Fruit fly (Drosophila melanogaster) whole organism, embryonic: ENCODE measurements around the gene Ald2.
A peak's percentile ranks its signal among the peaks of the same experiment; 100 is the strongest.

Experiments used
- B-H1 ChIP-seq: fragments of 200-800 bp; sonication (Bioruptor generic); IDR thresholded peaks from 3 replicates; pipeline ENCODE4 v1.3.6; 2022; ENCODE audit warnings: missing biosample characterization, missing genetic modification characterization
- Bgb ChIP-seq: fragments of 200-800 bp; sonication (Bioruptor generic); IDR thresholded peaks from 2 replicates; pipeline ENCODE4 v1.3.6; 2022; ENCODE audit warnings: missing biosample characterization, missing genetic modification characterization; ENCODE audit not compliant: partially characterized antibody
- CG10654 ChIP-seq: fragments of 200-800 bp; sonication (Bioruptor generic); optimal IDR thresholded peaks from 2 replicates; lab custom pipeline; 2016; ENCODE audit warnings: missing biosample characterization, missing genetic modification characterization
- CG11456 ChIP-seq: fragments of 200-800 bp; sonication (Bioruptor generic); IDR thresholded peaks from 3 replicates; pipeline ENCODE4 v1.3.6; 2022; ENCODE audit warnings: missing biosample characterization, missing genetic modification characterization
- CG13123 ChIP-seq: fragments of 200-800 bp; sonication (Bioruptor generic); optimal IDR thresholded peaks from 2 replicates; lab custom pipeline; 2016; ENCODE audit warnings: missing biosample characterization, missing genetic modification characterization
- CG13296 ChIP-seq: fragments of 200-800 bp; sonication (Bioruptor generic); optimal IDR thresholded peaks from 3 replicates; lab custom pipeline; 2018; ENCODE audit warnings: missing biosample characterization, mild to moderate bottlenecking, missing genetic modification characterization
- CG14667 ChIP-seq: fragments of 200-800 bp; sonication (Bioruptor generic); IDR thresholded peaks from 2 replicates; pipeline ENCODE4 v1.3.6; 2022; ENCODE audit warnings: missing biosample characterization, missing genetic modification characterization
- CG15011 ChIP-seq: fragments of 200-800 bp; sonication (Bioruptor generic); optimal IDR thresholded peaks from 3 replicates; lab custom pipeline; 2018; ENCODE audit warnings: missing biosample characterization, mild to moderate bottlenecking, missing genetic modification characterization
- CG15514 ChIP-seq: fragments of 200-800 bp; sonication (Bioruptor generic); optimal IDR thresholded peaks from 3 replicates; lab custom pipeline; 2017; ENCODE audit warnings: missing biosample characterization, missing genetic modification characterization, mild to moderate bottlenecking, moderate library complexity, missing genetic modification reagents
- CG16813 ChIP-seq: fragments of 200-800 bp; sonication (Bioruptor generic); IDR thresholded peaks from 3 replicates; pipeline ENCODE4 v1.3.6; 2022; ENCODE audit warnings: missing biosample characterization, missing genetic modification characterization; ENCODE audit not compliant: partially characterized antibody
- CG18599 ChIP-seq: fragments of 200-800 bp; sonication (Bioruptor generic); optimal IDR thresholded peaks from 3 replicates; lab custom pipeline; 2017; ENCODE audit warnings: missing biosample characterization, missing genetic modification characterization, mild to moderate bottlenecking, moderate library complexity, missing genetic modification reagents
- CG2116 ChIP-seq: fragments of 200-800 bp; sonication (Bioruptor generic); optimal IDR thresholded peaks from 3 replicates; lab custom pipeline; 2018; ENCODE audit warnings: missing biosample characterization, mild to moderate bottlenecking, missing genetic modification characterization
- CG31441 ChIP-seq: fragments of 200-800 bp; sonication (Bioruptor generic); IDR thresholded peaks from 2 replicates; pipeline ENCODE4 v1.3.6; 2022; ENCODE audit warnings: missing biosample characterization, missing genetic modification characterization
- CG3281 ChIP-seq: fragments of 200-800 bp; sonication (Bioruptor generic); optimal IDR thresholded peaks from 3 replicates; lab custom pipeline; 2017; ENCODE audit warnings: missing biosample characterization, mild to moderate bottlenecking, missing genetic modification characterization
- CG34422 ChIP-seq: fragments of 200-800 bp; sonication (Bioruptor generic); IDR thresholded peaks from 3 replicates; pipeline ENCODE4 v1.3.6; 2022; ENCODE audit warnings: missing biosample characterization, missing genetic modification characterization
- CG7357 ChIP-seq: fragments of 200-800 bp; sonication (Bioruptor generic); IDR thresholded peaks from 3 replicates; pipeline ENCODE4 v1.3.6; 2022; ENCODE audit warnings: missing biosample characterization, missing genetic modification characterization
- CG7839 ChIP-seq: fragments of 200-800 bp; sonication (Bioruptor generic); optimal IDR thresholded peaks from 3 replicates; lab custom pipeline; 2018; ENCODE audit warnings: missing biosample characterization, mild to moderate bottlenecking, missing genetic modification characterization, moderate library complexity
- CG8089 ChIP-seq: fragments of 200-800 bp; sonication (Bioruptor generic); optimal IDR thresholded peaks from 3 replicates; lab custom pipeline; 2016; ENCODE audit warnings: missing biosample characterization, missing genetic modification characterization
- Fer3 ChIP-seq: fragments of 200-800 bp; sonication (Bioruptor generic); optimal IDR thresholded peaks from 2 replicates; lab custom pipeline; 2018; ENCODE audit warnings: missing biosample characterization, mild to moderate bottlenecking, missing genetic modification characterization, moderate library complexity
- H15 ChIP-seq: fragments of 200-800 bp; sonication (Bioruptor generic); IDR thresholded peaks from 3 replicates; pipeline ENCODE4 v1.3.6; 2022; ENCODE audit warnings: missing biosample characterization, missing genetic modification characterization
- HHEX ChIP-seq: fragments of 200-800 bp; sonication (Bioruptor generic); optimal IDR thresholded peaks from 3 replicates; lab custom pipeline; 2017; ENCODE audit warnings: missing biosample characterization, mild to moderate bottlenecking, missing genetic modification characterization, missing genetic modification reagents
- MTF-1 ChIP-seq: fragments of 200-800 bp; sonication (Bioruptor generic); optimal IDR thresholded peaks from 2 replicates; lab custom pipeline; 2018; ENCODE audit warnings: missing biosample characterization, mild to moderate bottlenecking, missing genetic modification characterization, borderline replicate concordance
- Meics ChIP-seq: fragments of 200-800 bp; sonication (Bioruptor generic); optimal IDR thresholded peaks from 2 replicates; lab custom pipeline; 2017; ENCODE audit warnings: missing biosample characterization, mild to moderate bottlenecking, missing genetic modification characterization
- Mrtf ChIP-seq: fragments of 200-800 bp; sonication (Bioruptor generic); IDR thresholded peaks from 3 replicates; pipeline ENCODE4 v1.3.6; 2022; ENCODE audit warnings: missing biosample characterization, missing genetic modification characterization
- Ptx1 ChIP-seq: fragments of 200-800 bp; sonication (Bioruptor generic); IDR thresholded peaks from 2 replicates; pipeline ENCODE4 v1.3.6; 2022; ENCODE audit warnings: missing biosample characterization, missing genetic modification characterization
- Rfx ChIP-seq: fragments of 200-800 bp; sonication (Bioruptor generic); IDR thresholded peaks from 2 replicates; pipeline ENCODE4 v1.3.6; 2022; ENCODE audit warnings: missing biosample characterization, missing genetic modification characterization
- Scr ChIP-seq: fragments of 200-800 bp; sonication (Bioruptor generic); IDR thresholded peaks from 2 replicates; pipeline ENCODE4 v1.3.6; 2022; ENCODE audit warnings: missing biosample characterization, missing genetic modification characterization; ENCODE audit not compliant: partially characterized antibody
- Sox100B ChIP-seq: fragments of 200-800 bp; sonication (Bioruptor generic); optimal IDR thresholded peaks from 3 replicates; lab custom pipeline; 2018; ENCODE audit warnings: missing biosample characterization, mild to moderate bottlenecking, missing genetic modification characterization
- al ChIP-seq: fragments of 200-800 bp; sonication (Bioruptor generic); IDR thresholded peaks from 2 replicates; pipeline ENCODE4 v1.3.6; 2022; ENCODE audit warnings: missing biosample characterization, missing genetic modification characterization
- ase ChIP-seq: fragments of 200-800 bp; sonication (Bioruptor generic); IDR thresholded peaks from 3 replicates; pipeline ENCODE4 v1.3.6; 2022; ENCODE audit warnings: missing biosample characterization, missing genetic modification characterization
- bcd ChIP-seq: fragments of 200-800 bp; sonication (Bioruptor generic); optimal IDR thresholded peaks from 2 replicates; lab custom pipeline; 2017; ENCODE audit warnings: missing biosample characterization, mild to moderate bottlenecking, missing genetic modification characterization
- danr ChIP-seq: fragments of 200-800 bp; sonication (Bioruptor generic); IDR thresholded peaks from 2 replicates; pipeline ENCODE4 v1.3.6; 2022; ENCODE audit warnings: missing biosample characterization, missing genetic modification characterization
- dm ChIP-seq: fragments of 200-800 bp; sonication (Bioruptor generic); optimal IDR thresholded peaks from 3 replicates; lab custom pipeline; 2016; ENCODE audit warnings: missing biosample characterization, missing genetic modification characterization
- dysf ChIP-seq: fragments of 200-800 bp; sonication (Bioruptor generic); IDR thresholded peaks from 3 replicates; pipeline ENCODE4 v1.3.6; 2022; ENCODE audit warnings: missing biosample characterization, missing genetic modification characterization
- emc ChIP-seq: fragments of 200-800 bp; sonication (Bioruptor generic); optimal IDR thresholded peaks from 2 replicates; lab custom pipeline; 2016; ENCODE audit warnings: missing biosample characterization, missing genetic modification characterization
- esg ChIP-seq: fragments of 200-800 bp; sonication (Bioruptor generic); conservative IDR thresholded peaks from 2 replicates; pipeline ENCODE4 v1.3.6; 2022; ENCODE audit warnings: missing biosample characterization, missing genetic modification characterization
- fd96Cb ChIP-seq: fragments of 200-800 bp; sonication (Bioruptor generic); optimal IDR thresholded peaks from 2 replicates; lab custom pipeline; 2018; ENCODE audit warnings: missing biosample characterization, mild to moderate bottlenecking, missing genetic modification characterization, moderate library complexity
- gem ChIP-seq: fragments of 200-800 bp; sonication (Bioruptor generic); optimal IDR thresholded peaks from 2 replicates; lab custom pipeline; 2019; ENCODE audit warnings: missing biosample characterization, mild to moderate bottlenecking, missing genetic modification characterization, moderate library complexity
- gsb ChIP-seq: fragments of 200-800 bp; sonication (Bioruptor generic); IDR thresholded peaks from 2 replicates; pipeline ENCODE4 v1.3.6; 2022; ENCODE audit warnings: missing biosample characterization, missing genetic modification characterization
- ind ChIP-seq: fragments of 200-800 bp; sonication (Bioruptor generic); optimal IDR thresholded peaks from 3 replicates; lab custom pipeline; 2016; ENCODE audit warnings: missing biosample characterization, missing genetic modification characterization
- kni ChIP-seq: fragments of 200-800 bp; sonication (Bioruptor generic); optimal IDR thresholded peaks from 3 replicates; lab custom pipeline; 2017; ENCODE audit warnings: mild to moderate bottlenecking, missing biosample characterization, missing genetic modification reagents, missing genetic modification characterization
- lab ChIP-seq: fragments of 200-800 bp; sonication (Bioruptor generic); optimal IDR thresholded peaks from 3 replicates; lab custom pipeline; 2017; ENCODE audit warnings: missing biosample characterization, missing genetic modification characterization, mild to moderate bottlenecking, moderate library complexity, missing genetic modification reagents
- nmo ChIP-seq: fragments of 200-800 bp; sonication (Bioruptor generic); optimal IDR thresholded peaks from 2 replicates; lab custom pipeline; 2018; ENCODE audit warnings: missing biosample characterization, mild to moderate bottlenecking, missing genetic modification characterization, moderate library complexity
- pho ChIP-seq: fragments of 200-800 bp; sonication (Bioruptor generic); optimal IDR thresholded peaks from 2 replicates; lab custom pipeline; 2016; ENCODE audit warnings: missing biosample characterization, missing genetic modification characterization
- sisA ChIP-seq: fragments of 200-800 bp; sonication (Bioruptor generic); IDR thresholded peaks from 2 replicates; pipeline ENCODE4 v1.3.6; 2022; ENCODE audit warnings: missing biosample characterization, missing genetic modification characterization
- ssp ChIP-seq: fragments of 200-800 bp; sonication (Bioruptor generic); IDR thresholded peaks from 2 replicates; pipeline ENCODE4 v1.3.6; 2022; ENCODE audit warnings: missing biosample characterization, missing genetic modification characterization
- stc ChIP-seq: fragments of 200-800 bp; sonication (Bioruptor generic); IDR thresholded peaks from 2 replicates; pipeline ENCODE4 v1.3.6; 2022; ENCODE audit warnings: missing biosample characterization, missing genetic modification characterization
- tap ChIP-seq: fragments of 200-800 bp; optimal IDR thresholded peaks from 3 replicates; lab custom pipeline; 2019; ENCODE audit warnings: missing biosample characterization, mild to moderate bottlenecking, missing genetic modification characterization, moderate library complexity
- tgo ChIP-seq: fragments of 200-800 bp; sonication (Bioruptor generic); IDR thresholded peaks from 3 replicates; pipeline ENCODE4 v1.3.6; 2022; ENCODE audit warnings: missing biosample characterization, missing genetic modification characterization
- ttk ChIP-seq: fragments of 200-800 bp; sonication (Bioruptor generic); IDR thresholded peaks from 2 replicates; pipeline ENCODE4 v2.1.2; 2022; ENCODE audit warnings: missing biosample characterization, missing genetic modification characterization

Gene Ald2

DNA sequence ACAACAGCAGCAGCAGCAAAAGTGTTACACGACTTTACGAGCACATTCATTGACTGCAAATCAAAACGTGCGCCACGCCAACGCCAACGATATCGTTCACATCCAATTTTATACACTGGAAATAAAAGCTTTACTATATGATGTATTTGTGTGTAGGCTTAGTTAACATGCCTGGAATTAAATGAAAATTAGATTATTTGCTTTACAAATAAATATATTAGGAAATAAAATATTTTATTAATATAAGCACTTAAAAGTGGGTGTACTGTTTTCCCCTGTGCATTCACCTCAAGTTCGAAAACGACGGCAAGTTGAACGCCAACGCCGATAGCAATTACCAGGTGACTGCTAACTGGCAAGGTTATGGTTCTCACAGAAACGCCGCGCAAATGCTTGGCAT lies 4.1 kb upstream of the Ald2 start (continued):
- TF ChIP-seq Scr (no peak), fd96Cb (tag; lab: Kevin White, UChicago) (peak; percentile 15), al (GFP tag; lab: Robert Waterston, UW) (0 out of 2 replicates have a peak, but pooled peaks have one; percentile 9), Rfx (0 out of 2 replicates have a peak, but pooled peaks have one; percentile 21), Fer3 (tag; lab: Kevin White, UChicago) (peak; percentile 32), CG34422 (GFP tag; lab: Robert Waterston, UW) (0 out of 3 replicates have a peak, but pooled peaks have one; percentile 22), CG3281 (GFP tag; lab: Kevin White, UChicago) (peak; percentile 0), CG15514 (GFP tag; lab: Kevin White, UChicago) (no peak), CG11456 (0 out of 3 replicates have a peak, but pooled peaks have one; percentile 30), CG7357 (0 out of 3 replicates have a peak, but pooled peaks have one; percentile 35), Ptx1 (peak; percentile 62), ttk (GFP tag; lab: Robert Waterston, UW) (peak; percentile 53), Meics (GFP tag; lab: Kevin White, UChicago) (peak; percentile 21), esg (GFP tag; lab: Robert Waterston, UW) (no peak), MTF-1 (GFP tag; lab: Kevin White, UChicago) (no peak), stc (GFP tag; lab: Robert Waterston, UW) (peak; percentile 60; the same call in 1 of the 2 replicates), lab (GFP tag; lab: Kevin White, UChicago) (peak; percentile 43), gem (tag; lab: Kevin White, UChicago) (peak; percentile 37), ind (GFP tag; lab: Kevin White, UChicago) (peak; percentile 21), nmo (GFP tag; lab: Kevin White, UChicago) (peak; percentile 26), CG15011 (GFP tag; lab: Kevin White, UChicago) (no peak), CG16813 (GFP tag; lab: Robert Waterston, UW) (no peak), Sox100B (GFP tag; lab: Kevin White, UChicago) (peak; percentile 23), ase (GFP tag; lab: Robert Waterston, UW) (peak; percentile 47; the same call in 1 of the 3 replicates), gsb (GFP tag; lab: Robert Waterston, UW) (peak; percentile 43; the same call in 1 of the 2 replicates), tgo (GFP tag; lab: Robert Waterston, UW) (peak; percentile 50; the same call in 2 of the 3 replicates), CG14667 (peak; percentile 42; the same call in 1 of the 2 replicates), CG13123 (GFP tag; lab: Kevin White, UChicago) (no peak), Mrtf (peak; percentile 41; the same call in 1 of the 3 replicates), CG8089 (no peak), H15 (GFP tag; lab: Robert Waterston, UW) (0 out of 3 replicates have a peak, but pooled peaks have one; percentile 43), emc (GFP tag; lab: Kevin White, UChicago) (no peak), ssp (GFP tag; lab: Robert Waterston, UW) (peak; percentile 39; the same call in 1 of the 2 replicates), CG31441 (GFP tag; lab: Robert Waterston, UW) (peak; percentile 34; the same call in 1 of the 2 replicates), pho (GFP tag; lab: Kevin White, UChicago) (no peak), HHEX (GFP tag; lab: Kevin White, UChicago) (peak; percentile 20), CG13296 (peak; percentile 38), tap (no peak), B-H1 (GFP tag; lab: Robert Waterston, UW) (0 out of 3 replicates have a peak, but pooled peaks have one; percentile 15), CG7839 (tag; lab: Kevin White, UChicago) (peak; percentile 67), danr (GFP tag; lab: Robert Waterston, UW) (peak; percentile 32; the same call in 1 of the 2 replicates), CG10654 (GFP tag; lab: Kevin White, UChicago) (no peak), dysf (GFP tag; lab: Robert Waterston, UW) (peak; percentile 71; the same call in 2 of the 3 replicates), bcd (GFP tag; lab: Kevin White, UChicago) (peak; percentile 3), Bgb (no peak), CG2116 (GFP tag; lab: Kevin White, UChicago) (no peak), sisA (0 out of 2 replicates have a peak, but pooled peaks have one; percentile 37), kni (GFP tag; lab: Kevin White, UChicago) (no peak), dm (GFP tag; lab: Kevin White, UChicago) (no peak), CG18599 (GFP tag; lab: Kevin White, UChicago) (peak; percentile 30)
